Fruit fly (Drosophila melanogaster) whole organism, embryonic: ENCODE measurements around the gene Gycalpha99B.

Experiments
- CG14667 ChIP-seq: fragments of 200-800 bp; sonication (Bioruptor generic); IDR thresholded peaks from 2 replicates; pipeline ENCODE4 v1.3.6; 2022; ENCODE audit warnings: missing biosample characterization, missing genetic modification characterization
- CG14860 ChIP-seq: fragments of 200-800 bp; sonication (Bioruptor generic); IDR thresholded peaks from 3 replicates; pipeline ENCODE4 v1.3.6; 2022; ENCODE audit warnings: missing biosample characterization, missing genetic modification characterization; ENCODE audit not compliant: partially characterized antibody
- CG15696 ChIP-seq: fragments of 200-800 bp; sonication (Bioruptor generic); optimal IDR thresholded peaks from 2 replicates; lab custom pipeline; 2019; ENCODE audit warnings: missing biosample characterization, mild to moderate bottlenecking, missing genetic modification characterization, moderate library complexity
- CG2199 ChIP-seq: fragments of 200-800 bp; sonication (Bioruptor generic); IDR thresholded peaks from 3 replicates; pipeline ENCODE4 v1.3.6; 2022; ENCODE audit warnings: missing biosample characterization, missing genetic modification characterization
- CG2678 ChIP-seq: fragments of 200-800 bp; sonication (Bioruptor generic); optimal IDR thresholded peaks from 3 replicates; lab custom pipeline; 2019; ENCODE audit warnings: missing biosample characterization, mild to moderate bottlenecking, missing genetic modification characterization, moderate library complexity
- CG31365 ChIP-seq: fragments of 200-800 bp; sonication (Bioruptor generic); optimal IDR thresholded peaks from 2 replicates; lab custom pipeline; 2018; ENCODE audit warnings: missing biosample characterization, mild to moderate bottlenecking, missing genetic modification characterization
- CG31441 ChIP-seq: fragments of 200-800 bp; sonication (Bioruptor generic); IDR thresholded peaks from 2 replicates; pipeline ENCODE4 v1.3.6; 2022; ENCODE audit warnings: missing biosample characterization, missing genetic modification characterization
- CG32532 ChIP-seq: fragments of 200-800 bp; sonication (Bioruptor generic); IDR thresholded peaks from 2 replicates; pipeline ENCODE4 v1.3.6; 2022; ENCODE audit warnings: missing biosample characterization, missing genetic modification characterization
- CG32772 ChIP-seq: fragments of 200-800 bp; sonication (Bioruptor generic); IDR thresholded peaks from 2 replicates; pipeline ENCODE4 v1.3.6; 2022; ENCODE audit warnings: missing biosample characterization, missing genetic modification characterization
- CG34376 ChIP-seq: fragments of 200-800 bp; sonication (Bioruptor generic); optimal IDR thresholded peaks from 2 replicates; lab custom pipeline; 2018; ENCODE audit warnings: missing biosample characterization, mild to moderate bottlenecking, missing genetic modification characterization
- CG5245 ChIP-seq: fragments of 200-800 bp; sonication (Bioruptor generic); optimal IDR thresholded peaks from 3 replicates; lab custom pipeline; 2016; ENCODE audit warnings: missing biosample characterization, missing genetic modification characterization
- CG6765 ChIP-seq: fragments of 200-800 bp; sonication (Bioruptor generic); optimal IDR thresholded peaks from 3 replicates; lab custom pipeline; 2017; ENCODE audit warnings: missing biosample characterization, mild to moderate bottlenecking, missing genetic modification characterization
- CG7745 ChIP-seq: fragments of 200-800 bp; sonication (Bioruptor generic); optimal IDR thresholded peaks from 2 replicates; lab custom pipeline; 2018; ENCODE audit warnings: missing biosample characterization, mild to moderate bottlenecking, missing genetic modification characterization, moderate library complexity
- CG8359 ChIP-seq: fragments of 200-800 bp; sonication (Bioruptor generic); optimal IDR thresholded peaks from 2 replicates; lab custom pipeline; 2017; ENCODE audit warnings: missing biosample characterization, mild to moderate bottlenecking, missing genetic modification characterization, borderline replicate concordance
- CG8765 ChIP-seq: fragments of 200-800 bp; sonication (Bioruptor generic); IDR thresholded peaks from 2 replicates; pipeline ENCODE4 v1.3.6; 2022; ENCODE audit warnings: missing biosample characterization, missing genetic modification characterization
- CG9215 ChIP-seq: fragments of 200-800 bp; sonication (Bioruptor generic); IDR thresholded peaks from 2 replicates; pipeline ENCODE4 v1.3.6; 2022; ENCODE audit warnings: missing biosample characterization, missing genetic modification characterization
- CG9437 ChIP-seq: fragments of 200-800 bp; sonication (Bioruptor generic); optimal IDR thresholded peaks from 2 replicates; lab custom pipeline; 2018; ENCODE audit warnings: missing biosample characterization, mild to moderate bottlenecking, missing genetic modification characterization
- Deaf1 ChIP-seq: fragments of 200-800 bp; optimal IDR thresholded peaks from 3 replicates; lab custom pipeline; 2019; ENCODE audit warnings: missing biosample characterization, mild to moderate bottlenecking, missing genetic modification characterization, moderate library complexity
- Dll ChIP-seq: fragments of 200-800 bp; sonication (Bioruptor generic); IDR thresholded peaks from 4 replicates; pipeline ENCODE4 v1.3.6; 2022; ENCODE audit warnings: missing biosample characterization, missing genetic modification characterization; ENCODE audit not compliant: partially characterized antibody
- Hr3 ChIP-seq: fragments of 200-800 bp; sonication (Bioruptor generic); optimal IDR thresholded peaks from 3 replicates; lab custom pipeline; 2016; ENCODE audit warnings: missing biosample characterization, missing genetic modification characterization
- Hsf ChIP-seq: fragments of 200-800 bp; sonication (Bioruptor generic); optimal IDR thresholded peaks from 3 replicates; lab custom pipeline; 2016; ENCODE audit warnings: missing biosample characterization, missing genetic modification characterization
- Meics ChIP-seq: fragments of 200-800 bp; sonication (Bioruptor generic); optimal IDR thresholded peaks from 2 replicates; lab custom pipeline; 2017; ENCODE audit warnings: missing biosample characterization, mild to moderate bottlenecking, missing genetic modification characterization
- NC2α ChIP-seq: fragments of 200-800 bp; sonication (Bioruptor generic); optimal IDR thresholded peaks from 2 replicates; lab custom pipeline; 2016; ENCODE audit warnings: missing biosample characterization, missing genetic modification characterization
- NK7.1 ChIP-seq: fragments of 200-800 bp; sonication (Bioruptor generic); optimal IDR thresholded peaks from 3 replicates; lab custom pipeline; 2016; ENCODE audit warnings: missing biosample characterization, missing genetic modification characterization
- Pdp1 ChIP-seq, 2 experiments: fragments of 200-800 bp; sonication (Bioruptor generic); optimal IDR thresholded peaks; 3 replicates each; lab custom pipeline; 2016; ENCODE audit warnings: missing biosample characterization in 2 of 2, missing genetic modification characterization in 2 of 2, mild to moderate bottlenecking in 1 of 2, moderate library complexity in 1 of 2
- Ptx1 ChIP-seq: fragments of 200-800 bp; sonication (Bioruptor generic); IDR thresholded peaks from 2 replicates; pipeline ENCODE4 v1.3.6; 2022; ENCODE audit warnings: missing biosample characterization, missing genetic modification characterization
- Sox102F ChIP-seq: fragments of 200-800 bp; sonication (Bioruptor generic); optimal IDR thresholded peaks from 2 replicates; lab custom pipeline; 2018; ENCODE audit warnings: missing biosample characterization, mild to moderate bottlenecking, missing genetic modification characterization, moderate library complexity
- Tbp ChIP-seq: fragments of >200 bp; optimal IDR thresholded peaks from 2 replicates; lab custom pipeline; 2018; ENCODE audit warnings: missing biosample characterization, missing genetic modification characterization
- amos ChIP-seq: fragments of 200-800 bp; sonication (Bioruptor generic); IDR thresholded peaks from 2 replicates; pipeline ENCODE4 v1.3.6; 2022; ENCODE audit warnings: missing biosample characterization, missing genetic modification characterization; ENCODE audit not compliant: partially characterized antibody
- aop ChIP-seq: fragments of 200-800 bp; sonication (Bioruptor generic); IDR thresholded peaks from 2 replicates; pipeline ENCODE4 v1.3.6; 2022; ENCODE audit warnings: missing biosample characterization, missing genetic modification characterization
- bcd ChIP-seq: fragments of 200-800 bp; sonication (Bioruptor generic); optimal IDR thresholded peaks from 2 replicates; lab custom pipeline; 2017; ENCODE audit warnings: missing biosample characterization, mild to moderate bottlenecking, missing genetic modification characterization
- corto ChIP-seq: fragments of 200-800 bp; sonication (Bioruptor generic); optimal IDR thresholded peaks from 2 replicates; lab custom pipeline; 2016; ENCODE audit warnings: missing biosample characterization, mild to moderate bottlenecking, missing genetic modification characterization, moderate library complexity
- da ChIP-seq: fragments of 200-800 bp; sonication (Bioruptor generic); optimal IDR thresholded peaks from 2 replicates; lab custom pipeline; 2016; ENCODE audit warnings: missing biosample characterization, missing genetic modification characterization
- dimm ChIP-seq: fragments of 200-800 bp; sonication (Bioruptor generic); IDR thresholded peaks from 2 replicates; pipeline ENCODE4 v1.3.6; 2022; ENCODE audit warnings: missing biosample characterization, missing genetic modification characterization
- fru ChIP-seq: fragments of >200 bp; optimal IDR thresholded peaks from 2 replicates; lab custom pipeline; 2017
- gcm2 ChIP-seq: fragments of 200-800 bp; sonication (Bioruptor generic); optimal IDR thresholded peaks from 2 replicates; lab custom pipeline; 2016; ENCODE audit warnings: missing biosample characterization, missing genetic modification characterization
- gfzf ChIP-seq: fragments of 200-800 bp; sonication (Bioruptor generic); optimal IDR thresholded peaks from 2 replicates; lab custom pipeline; 2016; ENCODE audit warnings: missing biosample characterization, mild to moderate bottlenecking, missing genetic modification characterization, moderate library complexity
- h ChIP-seq: fragments of >200 bp; optimal IDR thresholded peaks from 2 replicates; lab custom pipeline; 2017
- ham ChIP-seq: fragments of 200-800 bp; sonication (Bioruptor generic); IDR thresholded peaks from 2 replicates; pipeline ENCODE4 v1.3.6; 2022; ENCODE audit warnings: missing biosample characterization, missing genetic modification characterization
- knrl ChIP-seq: fragments of 200-800 bp; sonication (Bioruptor generic); IDR thresholded peaks from 3 replicates; pipeline ENCODE4 v1.3.6; 2022; ENCODE audit warnings: missing biosample characterization, missing genetic modification characterization; ENCODE audit not compliant: partially characterized antibody
- lab ChIP-seq: fragments of 200-800 bp; sonication (Bioruptor generic); optimal IDR thresholded peaks from 3 replicates; lab custom pipeline; 2017; ENCODE audit warnings: missing biosample characterization, missing genetic modification characterization, mild to moderate bottlenecking, moderate library complexity, missing genetic modification reagents
- lbe ChIP-seq: fragments of 200-800 bp; sonication (Bioruptor generic); optimal IDR thresholded peaks from 2 replicates; lab custom pipeline; 2016; ENCODE audit warnings: missing biosample characterization, mild to moderate bottlenecking, missing genetic modification characterization
- luna ChIP-seq: fragments of 200-800 bp; sonication (Bioruptor generic); optimal IDR thresholded peaks from 2 replicates; lab custom pipeline; 2016; ENCODE audit warnings: missing biosample characterization, missing genetic modification characterization
- mirr ChIP-seq: fragments of 200-800 bp; sonication (Bioruptor generic); optimal IDR thresholded peaks from 3 replicates; lab custom pipeline; 2018; ENCODE audit warnings: missing biosample characterization, mild to moderate bottlenecking, missing genetic modification characterization
- oc ChIP-seq: fragments of 200-800 bp; sonication (Bioruptor generic); optimal IDR thresholded peaks from 2 replicates; lab custom pipeline; 2018; ENCODE audit warnings: missing biosample characterization, mild to moderate bottlenecking, missing genetic modification characterization, moderate library complexity
- phol ChIP-seq: fragments of 200-800 bp; sonication (Bioruptor generic); optimal IDR thresholded peaks from 3 replicates; lab custom pipeline; 2018; ENCODE audit warnings: missing biosample characterization, mild to moderate bottlenecking, missing genetic modification characterization, moderate library complexity
- pnt ChIP-seq: fragments of 200-800 bp; sonication (Bioruptor generic); optimal IDR thresholded peaks from 3 replicates; lab custom pipeline; 2016; ENCODE audit warnings: missing biosample characterization, missing genetic modification characterization
- slbo ChIP-seq: fragments of 200-800 bp; sonication (Bioruptor generic); IDR thresholded peaks from 2 replicates; pipeline ENCODE4 v1.3.6; 2022; ENCODE audit warnings: missing biosample characterization, missing genetic modification characterization
- ssp ChIP-seq: fragments of 200-800 bp; sonication (Bioruptor generic); IDR thresholded peaks from 2 replicates; pipeline ENCODE4 v1.3.6; 2022; ENCODE audit warnings: missing biosample characterization, missing genetic modification characterization
- tx ChIP-seq: fragments of 200-800 bp; sonication (Bioruptor generic); optimal IDR thresholded peaks from 2 replicates; lab custom pipeline; 2016; ENCODE audit warnings: missing biosample characterization, missing genetic modification characterization
- usp ChIP-seq: fragments of >200 bp; optimal IDR thresholded peaks from 2 replicates; lab custom pipeline; 2017; ENCODE audit warnings: missing biosample characterization, missing genetic modification characterization
- vnd ChIP-seq: fragments of 200-800 bp; sonication (Bioruptor generic); IDR thresholded peaks from 3 replicates; pipeline ENCODE4 v1.3.6; 2022; ENCODE audit warnings: missing biosample characterization, missing genetic modification characterization; ENCODE audit not compliant: partially characterized antibody

Gycalpha99B gene

DNA sequence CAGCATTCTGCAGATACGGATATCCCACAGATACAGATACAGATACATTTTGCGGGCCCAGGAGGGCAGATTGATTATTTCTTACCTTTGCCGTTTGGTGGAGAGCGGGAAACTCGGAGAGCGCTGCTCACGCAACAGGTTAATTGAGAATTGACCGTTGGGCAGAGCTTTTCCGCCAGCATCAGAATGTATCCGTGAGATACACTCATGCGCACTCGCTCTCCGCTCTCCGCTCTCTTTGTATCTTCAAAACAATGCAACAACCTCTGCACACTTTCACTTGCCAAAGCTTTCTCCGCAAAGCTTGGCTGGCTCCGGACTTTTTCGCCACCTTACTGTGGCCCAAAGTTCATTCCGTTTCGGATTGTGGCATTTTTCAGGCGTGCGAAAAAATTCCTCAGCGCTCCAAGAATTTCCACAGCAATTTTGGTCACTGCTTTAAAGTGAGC, at the start of gene Gycalpha99B, which contains the start of gene CG7582 (continued):
- peak; percentile 35; the same call in 1 of the 4 replicates for TF ChIP-seq Dll (GFP tag; lab: Robert Waterston, UW)
- TF ChIP-seq dimm (GFP tag; lab: Robert Waterston, UW), result no peak
- no peak for TF ChIP-seq ham (GFP tag; lab: Robert Waterston, UW)
- TF ChIP-seq Tbp, result no peak
- no peak for TF ChIP-seq gcm2 (GFP tag; lab: Kevin White, UChicago)
- no peak for TF ChIP-seq Ptx1 (GFP tag; lab: Robert Waterston, UW)
- TF ChIP-seq CG31441 (GFP tag; lab: Robert Waterston, UW), result no peak
- TF ChIP-seq CG15696 (tag; lab: Kevin White, UChicago), result no peak
- TF ChIP-seq CG2678 (tag; lab: Kevin White, UChicago), result no peak
- TF ChIP-seq phol (tag; lab: Kevin White, UChicago), result no peak
- TF ChIP-seq da (GFP tag; lab: Kevin White, UChicago), result no peak
- no peak for TF ChIP-seq NC2α (GFP tag; lab: Kevin White, UChicago)
- TF ChIP-seq CG31365, result peak; percentile 31
- TF ChIP-seq CG32772, result no peak
- TF ChIP-seq CG14860, result no peak
- peak; percentile 22; the same call in 1 of the 2 replicates for TF ChIP-seq CG32532 (GFP tag; lab: Robert Waterston, UW)
- 0 out of 3 replicates have a peak, but pooled peaks have one; percentile 9 for TF ChIP-seq CG2199 (GFP tag; lab: Robert Waterston, UW)
- TF ChIP-seq Meics (GFP tag; lab: Kevin White, UChicago), result no peak
- TF ChIP-seq aop, result no peak
- no peak for TF ChIP-seq CG8359
- no peak for TF ChIP-seq pnt
- no peak for TF ChIP-seq Deaf1 (tag; lab: Kevin White, UChicago)
- no peak for TF ChIP-seq CG8765 (GFP tag; lab: Robert Waterston, UW)
- TF ChIP-seq amos, result no peak
- no peak for TF ChIP-seq Hsf (GFP tag; lab: Kevin White, UChicago)
- TF ChIP-seq Sox102F (GFP tag; lab: Kevin White, UChicago), result no peak
- no peak for TF ChIP-seq gfzf (GFP tag; lab: Kevin White, UChicago)
- no peak for TF ChIP-seq corto (GFP tag; lab: Kevin White, UChicago)
- TF ChIP-seq bcd, result no peak
- TF ChIP-seq slbo (GFP tag; lab: Robert Waterston, UW), result no peak
- TF ChIP-seq h, result no peak
- TF ChIP-seq tx (GFP tag; lab: Kevin White, UChicago), result no peak
- no peak for TF ChIP-seq CG14667
- TF ChIP-seq fru, result no peak
- no peak for TF ChIP-seq usp (GFP tag; lab: Kevin White, UChicago)
- no peak for TF ChIP-seq CG7745 (tag; lab: Kevin White, UChicago)
- no peak for TF ChIP-seq NK7.1 (GFP tag; lab: Kevin White, UChicago)
- TF ChIP-seq CG9215 (GFP tag; lab: Robert Waterston, UW), result no peak
- no peak for TF ChIP-seq luna (GFP tag; lab: Kevin White, UChicago)
- TF ChIP-seq CG34376, result peak; percentile 3
- TF ChIP-seq Pdp1 (GFP tag; optimal IDR thresholded peaks at IDR 0.05; lab: Kevin White, UChicago), result peak in 1 of 2 experiments; percentile 80
- no peak for TF ChIP-seq knrl (GFP tag; lab: Robert Waterston, UW)
- no peak for TF ChIP-seq lab (GFP tag; lab: Kevin White, UChicago)
- TF ChIP-seq CG9437 (GFP tag; lab: Kevin White, UChicago), result no peak
- TF ChIP-seq Hr3 (GFP tag; lab: Kevin White, UChicago), result no peak
- TF ChIP-seq oc (tag; lab: Kevin White, UChicago), result no peak
- TF ChIP-seq mirr (GFP tag; lab: Kevin White, UChicago), result no peak
- TF ChIP-seq ssp (GFP tag; lab: Robert Waterston, UW), result no peak
- no peak for TF ChIP-seq CG5245 (GFP tag; lab: Kevin White, UChicago)
- no peak for TF ChIP-seq vnd
- TF ChIP-seq lbe (GFP tag; lab: Kevin White, UChicago), result no peak
- no peak for TF ChIP-seq CG6765 (GFP tag; lab: Kevin White, UChicago)
